Worm (Caenorhabditis elegans) whole organism, young adult: ENCODE results near the gene rnf-113.

ENCODE experiments used
- B0035.1 ChIP-seq: sonication (generic microtip); optimal IDR thresholded peaks from 2 replicates; lab custom pipeline; 2016; ENCODE audit warnings: missing genetic modification characterization, mild to moderate bottlenecking, missing compliant biosample characterization, missing genotype, missing genetic modification reagents
- B0336.3 ChIP-seq: fragments of 200-800 bp; sonication (Bioruptor generic); IDR thresholded peaks from 2 replicates; pipeline ENCODE4 v1.3.6; 2022; ENCODE audit warnings: missing genetic modification characterization, missing compliant biosample characterization
- C17E4.6 ChIP-seq: fragments of 200-800 bp; sonication (Bioruptor generic); IDR thresholded peaks from 2 replicates; pipeline ENCODE4 v1.3.6; 2022; ENCODE audit warnings: missing genetic modification reagents, missing genetic modification characterization, missing compliant biosample characterization
- D2030.7 ChIP-seq: fragments of 200-800 bp; sonication (Bioruptor generic); IDR thresholded peaks from 2 replicates; pipeline ENCODE4 v1.3.6; 2022; ENCODE audit warnings: missing genetic modification reagents, missing genetic modification characterization, missing compliant biosample characterization
- F10E7.11 ChIP-seq: sonication (generic microtip); optimal IDR thresholded peaks from 2 replicates; lab custom pipeline; 2017; ENCODE audit warnings: mild to moderate bottlenecking, missing genetic modification characterization, moderate library complexity, missing compliant biosample characterization
- F52B5.7 ChIP-seq: sonication (generic microtip); optimal IDR thresholded peaks from 2 replicates; lab custom pipeline; 2016; ENCODE audit warnings: mild to moderate bottlenecking, missing genetic modification characterization, missing compliant biosample characterization
- F57C9.4 ChIP-seq: sonication (generic microtip); optimal IDR thresholded peaks from 2 replicates; lab custom pipeline; 2017; ENCODE audit warnings: mild to moderate bottlenecking, missing genetic modification characterization, missing compliant biosample characterization
- T26A5.8 ChIP-seq: sonication (generic microtip); optimal IDR thresholded peaks from 2 replicates; lab custom pipeline; 2016; ENCODE audit warnings: missing genetic modification characterization, missing compliant biosample characterization
- Y56A3A.18 ChIP-seq: fragments of 200-800 bp; sonication (Bioruptor generic); IDR thresholded peaks from 2 replicates; pipeline ENCODE4 v1.3.6; 2022; ENCODE audit warnings: missing genetic modification reagents, missing genetic modification characterization, missing compliant biosample characterization
- attf-3 ChIP-seq: fragments of 200-800 bp; sonication (Bioruptor generic); conservative IDR thresholded peaks from 2 replicates; pipeline ENCODE4 v1.3.6; 2022; ENCODE audit warnings: missing genetic modification reagents, missing genetic modification characterization, missing compliant biosample characterization
- attf-6 ChIP-seq: fragments of 200-800 bp; sonication (Bioruptor generic); IDR thresholded peaks from 2 replicates; pipeline ENCODE4 v1.3.6; 2022; ENCODE audit warnings: missing genetic modification reagents, missing genetic modification characterization, missing compliant biosample characterization
- bed-1 ChIP-seq: fragments of 200-800 bp; sonication (Bioruptor generic); IDR thresholded peaks from 2 replicates; pipeline ENCODE4 v1.3.6; 2022; ENCODE audit warnings: missing genetic modification reagents, missing genetic modification characterization, missing compliant biosample characterization
- ccch-3 ChIP-seq: fragments of 200-800 bp; sonication (Bioruptor generic); optimal IDR thresholded peaks from 2 replicates; lab custom pipeline; 2018; ENCODE audit warnings: mild to moderate bottlenecking, missing genetic modification characterization, missing compliant biosample characterization
- ceh-79 ChIP-seq: sonication (generic microtip); optimal IDR thresholded peaks from 2 replicates; lab custom pipeline; 2017; ENCODE audit warnings: mild to moderate bottlenecking, missing genetic modification characterization, missing compliant biosample characterization
- ceh-91 ChIP-seq: fragments of 200-800 bp; sonication (Bioruptor generic); IDR thresholded peaks from 2 replicates; pipeline ENCODE4 v1.3.6; 2022; ENCODE audit warnings: missing genetic modification reagents, missing genetic modification characterization, missing compliant biosample characterization
- dox-1 ChIP-seq: fragments of 200-800 bp; sonication (Bioruptor generic); IDR thresholded peaks from 2 replicates; pipeline ENCODE4 v1.3.6; 2022; ENCODE audit warnings: missing genetic modification reagents, missing genetic modification characterization, missing compliant biosample characterization
- efl-1 ChIP-seq: fragments of 150-350 bp; optimal IDR thresholded peaks from 2 replicates; lab custom pipeline; 2014; ENCODE audit warnings: missing biosample characterization, missing genetic modification reagents, missing genetic modification characterization
- egl-18 ChIP-seq: fragments of 200-800 bp; sonication (Bioruptor generic); IDR thresholded peaks from 2 replicates; pipeline ENCODE4 v1.3.6; 2022; ENCODE audit warnings: missing genetic modification reagents, missing genetic modification characterization, missing compliant biosample characterization
- ekl-4 ChIP-seq: fragments of 200-800 bp; sonication (Bioruptor generic); IDR thresholded peaks from 2 replicates; pipeline ENCODE4 v1.3.6; 2022; ENCODE audit warnings: missing genetic modification reagents, missing genetic modification characterization, missing compliant biosample characterization
- ets-4 ChIP-seq: fragments of 200-800 bp; sonication (Bioruptor generic); optimal IDR thresholded peaks from 2 replicates; lab custom pipeline; 2018; ENCODE audit warnings: mild to moderate bottlenecking, missing genetic modification characterization, missing compliant biosample characterization
- fkh-3 ChIP-seq: sonication (generic microtip); optimal IDR thresholded peaks from 2 replicates; lab custom pipeline; 2016; ENCODE audit warnings: mild to moderate bottlenecking, missing genetic modification characterization, missing compliant biosample characterization
- gei-17 ChIP-seq: fragments of 200-800 bp; sonication (Bioruptor generic); optimal IDR thresholded peaks from 2 replicates; lab custom pipeline; 2018; ENCODE audit warnings: mild to moderate bottlenecking, missing genetic modification characterization, missing compliant biosample characterization
- hmg-20 ChIP-seq: fragments of 200-800 bp; sonication (Bioruptor generic); IDR thresholded peaks from 2 replicates; pipeline ENCODE4 v1.3.6; 2022; ENCODE audit warnings: missing genetic modification reagents, missing genetic modification characterization, missing compliant biosample characterization
- hrde-1 ChIP-seq: sonication (generic microtip); optimal IDR thresholded peaks from 2 replicates; lab custom pipeline; 2016; ENCODE audit warnings: missing genetic modification characterization, mild to moderate bottlenecking, missing compliant biosample characterization, moderate library complexity, missing genotype, missing genetic modification reagents, borderline replicate concordance
- lag-1 ChIP-seq: fragments of 200-800 bp; sonication (Bioruptor generic); IDR thresholded peaks from 2 replicates; pipeline ENCODE4 v1.3.6; 2022; ENCODE audit warnings: missing genetic modification reagents, missing genetic modification characterization, missing compliant biosample characterization
- lsl-1 ChIP-seq: fragments of 200-800 bp; sonication (Bioruptor generic); optimal IDR thresholded peaks from 2 replicates; lab custom pipeline; 2018; ENCODE audit warnings: mild to moderate bottlenecking, missing genetic modification characterization, moderate library complexity, missing compliant biosample characterization
- lsy-27 ChIP-seq: sonication (generic microtip); optimal IDR thresholded peaks from 2 replicates; lab custom pipeline; 2017; ENCODE audit warnings: missing genetic modification characterization, mild to moderate bottlenecking, missing compliant biosample characterization, antibody characterized with exemption, missing genotype, borderline replicate concordance; ENCODE audit not compliant: insufficient read depth
- madf-10 ChIP-seq: sonication (generic microtip); optimal IDR thresholded peaks from 2 replicates; lab custom pipeline; 2016; ENCODE audit warnings: mild to moderate bottlenecking, missing genetic modification characterization, missing compliant biosample characterization
- madf-6 ChIP-seq: fragments of 200-800 bp; sonication (Bioruptor generic); IDR thresholded peaks from 2 replicates; pipeline ENCODE4 v1.3.6; 2022; ENCODE audit warnings: missing genetic modification reagents, missing genetic modification characterization, missing compliant biosample characterization
- madf-8 ChIP-seq: fragments of 200-800 bp; sonication (Bioruptor generic); conservative IDR thresholded peaks from 2 replicates; pipeline ENCODE4 v1.3.6; 2022; ENCODE audit warnings: missing genetic modification reagents, missing genetic modification characterization, missing compliant biosample characterization
- mcd-1 ChIP-seq: fragments of 200-800 bp; sonication (Bioruptor generic); IDR thresholded peaks from 2 replicates; pipeline ENCODE4 v1.3.6; 2022; ENCODE audit warnings: missing genetic modification reagents, missing genetic modification characterization, missing compliant biosample characterization
- nhr-80 ChIP-seq: sonication (generic microtip); optimal IDR thresholded peaks from 2 replicates; lab custom pipeline; 2016; ENCODE audit warnings: missing genetic modification characterization, missing compliant biosample characterization
- nhr-90 ChIP-seq: sonication (generic microtip); optimal IDR thresholded peaks from 2 replicates; lab custom pipeline; 2016; ENCODE audit warnings: missing genotype, mild to moderate bottlenecking, missing genetic modification characterization, missing compliant biosample characterization
- pha-4 ChIP-seq: fragments of 150-350 bp; sonication (generic microtip); optimal IDR thresholded peaks from 2 replicates; lab custom pipeline; 2014; ENCODE audit warnings: missing biosample characterization, missing genetic modification reagents, missing genetic modification characterization
- rcor-1 ChIP-seq: fragments of 200-800 bp; sonication (Bioruptor generic); IDR thresholded peaks from 2 replicates; pipeline ENCODE4 v1.3.6; 2022; ENCODE audit warnings: missing genetic modification reagents, missing genetic modification characterization, missing compliant biosample characterization
- rec-8 ChIP-seq, 2 experiments: sonication (generic microtip); optimal IDR thresholded peaks; 2 replicates each; lab custom pipeline; 2016; ENCODE audit warnings: mild to moderate bottlenecking in 2 of 2, missing genetic modification characterization in 2 of 2, missing genetic modification reagents in 2 of 2, missing genotype in 2 of 2, missing biosample characterization in 1 of 2, missing compliant biosample characterization in 1 of 2, moderate library complexity in 1 of 2
- rpc-1 ChIP-seq, 2 experiments: fragments of 150-350 bp in 1 of 2; sonication (generic microtip) in 1 of 2; optimal IDR thresholded peaks; 2 replicates each; lab custom pipeline; 2014 to 2018; ENCODE audit warnings: missing biosample characterization in 1 of 2, missing genetic modification characterization in 1 of 2, missing genetic modification reagents in 1 of 2, missing genotype in 1 of 2
- sea-2 ChIP-seq: fragments of 200-800 bp; sonication (Bioruptor generic); IDR thresholded peaks from 2 replicates; pipeline ENCODE4 v1.3.6; 2022; ENCODE audit warnings: missing genetic modification characterization, missing compliant biosample characterization
- snpc-1.3 ChIP-seq: sonication (generic microtip); optimal IDR thresholded peaks from 2 replicates; lab custom pipeline; 2017; ENCODE audit warnings: missing genetic modification characterization, mild to moderate bottlenecking, missing compliant biosample characterization, antibody characterized with exemption, moderate library complexity, missing genotype, missing genetic modification reagents; ENCODE audit not compliant: insufficient read depth
- somi-1 ChIP-seq: fragments of 200-800 bp; sonication (Bioruptor generic); optimal IDR thresholded peaks from 2 replicates; lab custom pipeline; 2018; ENCODE audit warnings: mild to moderate bottlenecking, missing genetic modification characterization, missing compliant biosample characterization
- tbx-9 ChIP-seq: sonication (generic microtip); optimal IDR thresholded peaks from 2 replicates; lab custom pipeline; 2016; ENCODE audit warnings: borderline replicate concordance, missing genetic modification characterization, inconsistent platforms, missing compliant biosample characterization
- unc-62 ChIP-seq: fragments of 150-350 bp; optimal IDR thresholded peaks from 2 replicates; lab custom pipeline; 2014; ENCODE audit warnings: missing biosample characterization, missing genetic modification reagents, missing genetic modification characterization
- xnd-1 ChIP-seq: sonication (generic microtip); optimal IDR thresholded peaks from 2 replicates; lab custom pipeline; 2016; ENCODE audit warnings: missing genotype, missing genetic modification reagents, missing genetic modification characterization, missing compliant biosample characterization
- ztf-3 ChIP-seq: fragments of 200-800 bp; sonication (Bioruptor generic); optimal IDR thresholded peaks from 2 replicates; lab custom pipeline; 2018; ENCODE audit warnings: mild to moderate bottlenecking, missing genetic modification characterization, missing compliant biosample characterization
- ztf-6 ChIP-seq: fragments of 200-800 bp; sonication (Bioruptor generic); IDR thresholded peaks from 2 replicates; pipeline ENCODE4 v1.3.6; 2022; ENCODE audit warnings: missing genetic modification reagents, missing genetic modification characterization, missing compliant biosample characterization

The rnf-113 gene

DNA sequence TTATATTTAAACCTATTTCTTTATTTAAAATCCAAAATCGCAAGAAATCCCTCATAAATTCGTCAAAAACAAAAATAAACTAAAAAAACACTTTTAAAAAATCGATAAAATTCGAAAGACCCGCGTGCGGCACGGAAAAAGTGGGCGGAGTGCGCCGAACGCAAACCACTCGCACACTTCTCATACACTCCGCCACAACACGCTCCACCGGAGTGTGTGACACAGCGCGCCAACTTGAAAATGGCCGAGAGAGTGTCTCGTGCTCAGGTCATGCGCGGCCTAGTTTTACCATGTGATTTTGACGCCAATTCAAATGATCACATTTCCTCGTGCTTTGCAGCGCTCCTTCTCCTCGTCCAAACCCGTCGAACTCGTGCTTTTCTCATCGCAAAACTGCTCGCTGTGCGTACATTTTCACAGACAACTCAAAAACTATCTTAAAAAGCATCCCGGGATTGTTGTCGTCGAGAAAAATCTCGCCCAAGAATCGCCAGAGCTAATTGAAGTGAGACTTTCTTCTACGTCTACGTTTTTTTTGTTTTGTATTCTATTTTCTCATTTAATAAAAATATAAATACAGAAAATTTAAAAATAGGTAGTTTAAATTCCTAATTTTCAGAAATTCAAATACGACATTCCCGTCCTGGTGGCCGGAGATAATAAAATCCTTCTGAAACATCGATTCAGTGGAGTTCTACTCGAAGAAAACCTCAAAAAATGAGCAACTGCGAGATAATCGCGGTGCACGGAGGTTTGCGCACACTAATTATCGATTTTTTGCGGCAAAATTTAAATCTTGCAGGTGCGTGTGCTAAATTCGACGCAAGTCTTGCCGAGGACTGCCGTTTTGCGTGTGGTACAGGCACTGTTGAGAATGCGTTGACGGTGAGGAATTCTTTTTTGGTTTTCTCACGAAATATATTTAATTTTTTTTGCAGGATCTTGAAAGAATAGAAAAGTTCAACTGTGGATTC, 1.9 kb upstream of the rnf-113 start, which contains the start of gene tasp-1 (continued):
- TF ChIP-seq hmg-20 (peak; percentile 95), lsy-27 (tag; lab: Kevin White, UChicago) (peak; percentile 68), egl-18 (GFP tag; lab: Robert Waterston, UW) (peak; percentile 100), ztf-6 (GFP tag; lab: Robert Waterston, UW) (peak; percentile 99), dox-1 (peak; percentile 100), mcd-1 (GFP tag; lab: Robert Waterston, UW) (peak; percentile 99), ceh-91 (GFP tag; lab: Robert Waterston, UW) (peak; percentile 99), efl-1 (GFP tag; lab: Kevin White, UChicago) (peak; percentile 99), ceh-79 (tag; lab: Kevin White, UChicago) (peak; percentile 99), lsl-1 (GFP tag; lab: Kevin White, UChicago) (peak; percentile 96), tbx-9 (tag; lab: Kevin White, UChicago) (peak; percentile 89), rpc-1 (optimal IDR thresholded peaks at IDR 0.05; lab: Kevin White, UChicago) (peak; percentile 53), rpc-1 (tag; optimal IDR thresholded peaks at IDR 0.05; lab: Kevin White, UChicago) (peak; percentile 8), F52B5.7 (peak; percentile 99), ekl-4 (GFP tag; lab: Robert Waterston, UW) (peak; percentile 100), C17E4.6 (GFP tag; lab: Robert Waterston, UW) (peak; percentile 100), F57C9.4 (tag; lab: Kevin White, UChicago) (peak; percentile 98), rcor-1 (GFP tag; lab: Robert Waterston, UW) (peak; percentile 99), somi-1 (peak; percentile 100), madf-6 (GFP tag; lab: Robert Waterston, UW) (peak; percentile 98), ztf-3 (peak; percentile 99), nhr-90 (tag; lab: Kevin White, UChicago) (peak; percentile 99), unc-62 (GFP tag; lab: Kevin White, UChicago) (peak; percentile 90), bed-1 (GFP tag; lab: Robert Waterston, UW) (peak; percentile 98), xnd-1 (tag; lab: Kevin White, UChicago) (peak; percentile 77), pha-4 (tag; lab: Kevin White, UChicago) (peak; percentile 99), ets-4 (GFP tag; lab: Kevin White, UChicago) (peak; percentile 100), nhr-80 (tag; lab: Kevin White, UChicago) (peak; percentile 100), D2030.7 (GFP tag; lab: Robert Waterston, UW) (peak; percentile 98), snpc-1.3 (tag; lab: Kevin White, UChicago) (peak; percentile 96), madf-10 (tag; lab: Kevin White, UChicago) (peak; percentile 98), Y56A3A.18 (peak; percentile 98), lag-1 (peak; percentile 95), fkh-3 (tag; lab: Kevin White, UChicago) (peak; percentile 67), attf-6 (GFP tag; lab: Robert Waterston, UW) (peak; percentile 87), attf-3 (GFP tag; lab: Robert Waterston, UW) (peak; percentile 89), hrde-1 (tag; lab: Kevin White, UChicago) (peak; percentile 95), F10E7.11 (tag; lab: Kevin White, UChicago) (peak; percentile 99), madf-8 (peak; percentile 93), B0336.3 (GFP tag; lab: Robert Waterston, UW) (peak; percentile 100), B0035.1 (tag; lab: Kevin White, UChicago) (peak; percentile 97), T26A5.8 (peak; percentile 90), rec-8 (tag; optimal IDR thresholded peaks at IDR 0.05; lab: Kevin White, UChicago) (peak; percentile 89 to 97), ccch-3 (GFP tag; lab: Kevin White, UChicago) (peak; percentile 69), sea-2 (GFP tag; lab: Robert Waterston, UW) (peak; percentile 100), gei-17 (GFP tag; lab: Kevin White, UChicago) (peak; percentile 95)
